Worm (Caenorhabditis elegans): ENCODE measurements around the gene tps-1.

ce11 chrX:17427778-17428177, 46.6 kb downstream of the tps-1 start:
- TF ChIP-seq ces-1 (GFP tag; optimal IDR thresholded peaks at IDR 0.05): no peak
- TF ChIP-seq blmp-1 (tag; optimal IDR thresholded peaks at IDR 0.05): peak; percentile 91
- no peak for TF ChIP-seq fos-1 (tag; optimal IDR thresholded peaks at IDR 0.05)
- peak; percentile 45 for TF ChIP-seq nhr-47 (tag; optimal IDR thresholded peaks at IDR 0.05)
- TF ChIP-seq ztf-11 (tag; optimal IDR thresholded peaks at IDR 0.05): no peak
- TF ChIP-seq xbp-1 (tag; optimal IDR thresholded peaks at IDR 0.05): no peak
- TF ChIP-seq egl-27 (tag; optimal IDR thresholded peaks at IDR 0.05): no peak
- no peak for TF ChIP-seq unc-62 (GFP tag; optimal IDR thresholded peaks at IDR 0.05)

Measured in whole organism, L1 larva.